Worm (Caenorhabditis elegans) whole organism, mixed stage, embryonic: Measurements from ENCODE around the gene coq-3.

Source experiments
- blmp-1 ChIP-seq: fragments of 150-350 bp; optimal IDR thresholded peaks from 2 replicates; lab custom pipeline; 2014; ENCODE audit warnings: missing biosample characterization, missing genetic modification characterization
- elt-3 ChIP-seq: fragments of 150-350 bp; optimal IDR thresholded peaks from 2 replicates; lab custom pipeline; 2014; ENCODE audit warnings: missing biosample characterization, missing genetic modification characterization
- lin-13 ChIP-seq: fragments of 150-350 bp; optimal IDR thresholded peaks from 2 replicates; lab custom pipeline; 2014; ENCODE audit warnings: missing biosample characterization, missing genetic modification characterization
- snpc-4 ChIP-seq: fragments of 150-350 bp; optimal IDR thresholded peaks from 2 replicates; lab custom pipeline; 2014; ENCODE audit warnings: missing biosample characterization, missing genetic modification characterization
- sptf-1 ChIP-seq: sonication (generic microtip); optimal IDR thresholded peaks from 2 replicates; lab custom pipeline; 2017; ENCODE audit warnings: mild to moderate bottlenecking, missing genetic modification characterization, moderate library complexity, missing compliant biosample characterization
- unc-62 ChIP-seq: fragments of 150-350 bp; optimal IDR thresholded peaks from 2 replicates; lab custom pipeline; 2014; ENCODE audit warnings: missing biosample characterization, missing genetic modification reagents, missing genetic modification characterization
- ztf-11 ChIP-seq: fragments of 150-350 bp; optimal IDR thresholded peaks from 2 replicates; lab custom pipeline; 2014; ENCODE audit warnings: missing biosample characterization, missing genetic modification characterization

ce11 chrIV:14771325-14771724 lies 24.8 kb downstream of the coq-3 start, which contains the start of gene degl-1:
- no peak for TF ChIP-seq lin-13 (tag; lab: Kevin White, UChicago)
- no peak for TF ChIP-seq snpc-4
- TF ChIP-seq sptf-1 (tag; lab: Kevin White, UChicago), result no peak
- TF ChIP-seq blmp-1 (tag; lab: Kevin White, UChicago), result no peak
- TF ChIP-seq ztf-11 (tag; lab: Kevin White, UChicago), result no peak
- no peak for TF ChIP-seq unc-62 (GFP tag; lab: Kevin White, UChicago)
- TF ChIP-seq elt-3 (tag; lab: Kevin White, UChicago), result no peak
